Worm (Caenorhabditis elegans) whole organism, young adult: Measurements from ENCODE around the gene ddr-2.

Experiments
- C06A6.2 ChIP-seq: fragments of 200-800 bp; sonication (Bioruptor generic); conservative IDR thresholded peaks from 2 replicates; pipeline ENCODE4 v1.3.6; 2022; ENCODE audit warnings: missing genetic modification characterization, missing compliant biosample characterization
- F22D6.2 ChIP-seq: sonication (generic microtip); optimal IDR thresholded peaks from 2 replicates; lab custom pipeline; 2016; ENCODE audit warnings: mild to moderate bottlenecking, missing genetic modification characterization, missing compliant biosample characterization
- F33H1.4 ChIP-seq: fragments of 200-800 bp; sonication (Bioruptor generic); IDR thresholded peaks from 2 replicates; pipeline ENCODE4 v1.3.6; 2022; ENCODE audit warnings: missing genetic modification reagents, missing genetic modification characterization, missing compliant biosample characterization
- F49E8.2 ChIP-seq: sonication (generic microtip); optimal IDR thresholded peaks from 3 replicates; lab custom pipeline; 2017; ENCODE audit warnings: missing genetic modification characterization, mild to moderate bottlenecking, missing compliant biosample characterization, antibody characterized with exemption, moderate library complexity; ENCODE audit not compliant: insufficient read depth
- T07F8.4 ChIP-seq: sonication (generic microtip); optimal IDR thresholded peaks from 2 replicates; lab custom pipeline; 2016; ENCODE audit warnings: mild to moderate bottlenecking, missing genetic modification characterization, moderate library complexity, missing compliant biosample characterization
- Y67H2A.10 ChIP-seq: fragments of 200-800 bp; sonication (Bioruptor generic); conservative IDR thresholded peaks from 2 replicates; pipeline ENCODE4 v1.3.6; 2022; ENCODE audit warnings: missing genetic modification reagents, missing genetic modification characterization, missing compliant biosample characterization
- akir-1 ChIP-seq: fragments of 200-800 bp; sonication (Bioruptor generic); optimal IDR thresholded peaks from 2 replicates; lab custom pipeline; 2018; ENCODE audit warnings: mild to moderate bottlenecking, missing genetic modification characterization, moderate library complexity, missing compliant biosample characterization
- attf-3 ChIP-seq: fragments of 200-800 bp; sonication (Bioruptor generic); conservative IDR thresholded peaks from 2 replicates; pipeline ENCODE4 v1.3.6; 2022; ENCODE audit warnings: missing genetic modification reagents, missing genetic modification characterization, missing compliant biosample characterization
- attf-6 ChIP-seq: fragments of 200-800 bp; sonication (Bioruptor generic); IDR thresholded peaks from 2 replicates; pipeline ENCODE4 v1.3.6; 2022; ENCODE audit warnings: missing genetic modification reagents, missing genetic modification characterization, missing compliant biosample characterization
- bed-1 ChIP-seq: fragments of 200-800 bp; sonication (Bioruptor generic); IDR thresholded peaks from 2 replicates; pipeline ENCODE4 v1.3.6; 2022; ENCODE audit warnings: missing genetic modification reagents, missing genetic modification characterization, missing compliant biosample characterization
- cebp-1 ChIP-seq, 2 experiments: fragments of 200-800 bp in 1 of 2; sonication (Bioruptor generic) in 1 of 2; sonication (generic microtip) in 1 of 2; IDR thresholded peaks in 1 of 2; optimal IDR thresholded peaks in 1 of 2; 2 replicates each; pipeline versions ENCODE4 v1.3.6 to Lab custom; 2017 to 2022; ENCODE audit warnings: missing compliant biosample characterization in 2 of 2, missing genetic modification characterization in 2 of 2, mild to moderate bottlenecking in 1 of 2, missing genetic modification reagents in 1 of 2, moderate library complexity in 1 of 2
- cebp-2 ChIP-seq: fragments of 200-800 bp; sonication (Bioruptor generic); IDR thresholded peaks from 2 replicates; pipeline ENCODE4 v1.3.6; 2022; ENCODE audit warnings: missing genetic modification characterization, missing compliant biosample characterization
- ceh-27 ChIP-seq: fragments of 200-800 bp; sonication (Bioruptor generic); optimal IDR thresholded peaks from 2 replicates; lab custom pipeline; 2018; ENCODE audit warnings: mild to moderate bottlenecking, missing genetic modification characterization, moderate library complexity, missing compliant biosample characterization
- ceh-91 ChIP-seq: fragments of 200-800 bp; sonication (Bioruptor generic); IDR thresholded peaks from 2 replicates; pipeline ENCODE4 v1.3.6; 2022; ENCODE audit warnings: missing genetic modification reagents, missing genetic modification characterization, missing compliant biosample characterization
- die-1 ChIP-seq: sonication (generic microtip); optimal IDR thresholded peaks from 2 replicates; lab custom pipeline; 2016; ENCODE audit warnings: missing genotype, mild to moderate bottlenecking, missing genetic modification characterization, missing compliant biosample characterization
- dox-1 ChIP-seq: fragments of 200-800 bp; sonication (Bioruptor generic); IDR thresholded peaks from 2 replicates; pipeline ENCODE4 v1.3.6; 2022; ENCODE audit warnings: missing genetic modification reagents, missing genetic modification characterization, missing compliant biosample characterization
- dpl-1 ChIP-seq: fragments of 150-350 bp; optimal IDR thresholded peaks from 2 replicates; lab custom pipeline; 2014; ENCODE audit warnings: missing biosample characterization, missing genetic modification reagents, missing genetic modification characterization
- efl-1 ChIP-seq: fragments of 150-350 bp; optimal IDR thresholded peaks from 2 replicates; lab custom pipeline; 2014; ENCODE audit warnings: missing biosample characterization, missing genetic modification reagents, missing genetic modification characterization
- egl-44 ChIP-seq: fragments of 200-800 bp; sonication (Bioruptor generic); IDR thresholded peaks from 2 replicates; pipeline ENCODE4 v1.3.6; 2022; ENCODE audit warnings: missing genetic modification reagents, missing genetic modification characterization, missing compliant biosample characterization
- ets-4 ChIP-seq: fragments of 200-800 bp; sonication (Bioruptor generic); optimal IDR thresholded peaks from 2 replicates; lab custom pipeline; 2018; ENCODE audit warnings: mild to moderate bottlenecking, missing genetic modification characterization, missing compliant biosample characterization
- hlh-12 ChIP-seq: sonication (generic microtip); optimal IDR thresholded peaks from 2 replicates; lab custom pipeline; 2016; ENCODE audit warnings: missing genetic modification characterization, missing compliant biosample characterization
- hsf-1 ChIP-seq: fragments of 200-800 bp; sonication (Bioruptor generic); IDR thresholded peaks from 2 replicates; pipeline ENCODE4 v1.3.6; 2022; ENCODE audit warnings: missing genetic modification reagents, missing genetic modification characterization, missing compliant biosample characterization
- lin-26 ChIP-seq: fragments of 200-800 bp; sonication (Bioruptor generic); IDR thresholded peaks from 2 replicates; pipeline ENCODE4 v1.3.6; 2022; ENCODE audit warnings: missing genetic modification reagents, missing genetic modification characterization, missing compliant biosample characterization
- lin-40 ChIP-seq: sonication (generic microtip); optimal IDR thresholded peaks from 2 replicates; lab custom pipeline; 2016; ENCODE audit warnings: missing genetic modification characterization, mild to moderate bottlenecking, missing compliant biosample characterization, missing genotype, missing genetic modification reagents
- lin-54 ChIP-seq: fragments of 200-800 bp; sonication (Bioruptor generic); optimal IDR thresholded peaks from 2 replicates; lab custom pipeline; 2018; ENCODE audit warnings: mild to moderate bottlenecking, missing genetic modification characterization, missing compliant biosample characterization
- lir-1 ChIP-seq: fragments of 200-800 bp; sonication (Bioruptor generic); conservative IDR thresholded peaks from 2 replicates; pipeline ENCODE4 v1.3.6; 2022; ENCODE audit warnings: missing genetic modification reagents, missing genetic modification characterization, missing compliant biosample characterization
- lsl-1 ChIP-seq: fragments of 200-800 bp; sonication (Bioruptor generic); optimal IDR thresholded peaks from 2 replicates; lab custom pipeline; 2018; ENCODE audit warnings: mild to moderate bottlenecking, missing genetic modification characterization, moderate library complexity, missing compliant biosample characterization
- mcd-1 ChIP-seq: fragments of 200-800 bp; sonication (Bioruptor generic); IDR thresholded peaks from 2 replicates; pipeline ENCODE4 v1.3.6; 2022; ENCODE audit warnings: missing genetic modification reagents, missing genetic modification characterization, missing compliant biosample characterization
- mxl-1 ChIP-seq: sonication (generic microtip); optimal IDR thresholded peaks from 2 replicates; lab custom pipeline; 2016; ENCODE audit warnings: missing genetic modification characterization, missing compliant biosample characterization
- nfya-1 ChIP-seq: sonication (generic microtip); optimal IDR thresholded peaks from 2 replicates; lab custom pipeline; 2017; ENCODE audit warnings: antibody characterized with exemption, missing compliant biosample characterization, missing genetic modification characterization, borderline replicate concordance; ENCODE audit not compliant: insufficient read depth
- nfya-2 ChIP-seq: fragments of 200-800 bp; sonication (Bioruptor generic); IDR thresholded peaks from 2 replicates; pipeline ENCODE4 v1.3.6; 2022; ENCODE audit warnings: missing genetic modification reagents, missing genetic modification characterization, missing compliant biosample characterization
- nfyb-1 ChIP-seq: fragments of 200-800 bp; sonication (Bioruptor generic); IDR thresholded peaks from 2 replicates; pipeline ENCODE4 v1.3.6; 2022; ENCODE audit warnings: missing genetic modification reagents, missing genetic modification characterization, missing compliant biosample characterization
- nhr-120 ChIP-seq: fragments of 200-800 bp; sonication (Bioruptor generic); IDR thresholded peaks from 2 replicates; pipeline ENCODE4 v1.3.6; 2022; ENCODE audit warnings: missing genetic modification characterization, missing compliant biosample characterization
- nhr-27 ChIP-seq: fragments of 200-800 bp; sonication (Bioruptor generic); optimal IDR thresholded peaks from 2 replicates; lab custom pipeline; 2018; ENCODE audit warnings: mild to moderate bottlenecking, missing genetic modification characterization, moderate library complexity, missing compliant biosample characterization
- pha-4 ChIP-seq: fragments of 150-350 bp; sonication (generic microtip); optimal IDR thresholded peaks from 2 replicates; lab custom pipeline; 2014; ENCODE audit warnings: missing biosample characterization, missing genetic modification reagents, missing genetic modification characterization
- rec-8 ChIP-seq, 2 experiments: sonication (generic microtip); optimal IDR thresholded peaks; 2 replicates each; lab custom pipeline; 2016; ENCODE audit warnings: mild to moderate bottlenecking in 2 of 2, missing genetic modification characterization in 2 of 2, missing genetic modification reagents in 2 of 2, missing genotype in 2 of 2, missing biosample characterization in 1 of 2, missing compliant biosample characterization in 1 of 2, moderate library complexity in 1 of 2
- repo-1 ChIP-seq: sonication (generic microtip); optimal IDR thresholded peaks from 2 replicates; lab custom pipeline; 2017; ENCODE audit warnings: mild to moderate bottlenecking, missing genetic modification characterization, missing compliant biosample characterization
- sdz-38 ChIP-seq: sonication (generic microtip); optimal IDR thresholded peaks from 2 replicates; lab custom pipeline; 2016; ENCODE audit warnings: missing genotype, missing genetic modification characterization, missing compliant biosample characterization
- sea-2 ChIP-seq: fragments of 200-800 bp; sonication (Bioruptor generic); IDR thresholded peaks from 2 replicates; pipeline ENCODE4 v1.3.6; 2022; ENCODE audit warnings: missing genetic modification characterization, missing compliant biosample characterization
- snpc-3.4 ChIP-seq: sonication (generic microtip); optimal IDR thresholded peaks from 2 replicates; lab custom pipeline; 2017; ENCODE audit warnings: missing genetic modification characterization, mild to moderate bottlenecking, missing compliant biosample characterization, antibody characterized with exemption, moderate library complexity, missing genotype, missing genetic modification reagents
- zfh-2 ChIP-seq: fragments of 200-800 bp; sonication (Bioruptor generic); conservative IDR thresholded peaks from 2 replicates; pipeline ENCODE4 v1.3.6; 2022; ENCODE audit warnings: missing genetic modification reagents, missing genetic modification characterization, missing compliant biosample characterization
- ztf-18 ChIP-seq: sonication (generic microtip); optimal IDR thresholded peaks from 2 replicates; lab custom pipeline; 2016; ENCODE audit warnings: missing genotype, mild to moderate bottlenecking, missing genetic modification characterization, missing compliant biosample characterization
- ztf-22 ChIP-seq: fragments of 200-800 bp; sonication (Bioruptor generic); optimal IDR thresholded peaks from 2 replicates; lab custom pipeline; 2018; ENCODE audit warnings: mild to moderate bottlenecking, missing genetic modification characterization, moderate library complexity, missing compliant biosample characterization
- ztf-25 ChIP-seq: fragments of 200-800 bp; sonication (Bioruptor generic); IDR thresholded peaks from 2 replicates; pipeline ENCODE4 v1.3.6; 2022; ENCODE audit warnings: missing genetic modification reagents, missing genetic modification characterization, missing compliant biosample characterization
- ztf-28 ChIP-seq: fragments of 200-800 bp; sonication (Bioruptor generic); IDR thresholded peaks from 2 replicates; pipeline ENCODE4 v1.3.6; 2022; ENCODE audit warnings: missing genetic modification reagents, missing genetic modification characterization, missing compliant biosample characterization
- ztf-3 ChIP-seq: fragments of 200-800 bp; sonication (Bioruptor generic); optimal IDR thresholded peaks from 2 replicates; lab custom pipeline; 2018; ENCODE audit warnings: mild to moderate bottlenecking, missing genetic modification characterization, missing compliant biosample characterization
- ztf-6 ChIP-seq: fragments of 200-800 bp; sonication (Bioruptor generic); IDR thresholded peaks from 2 replicates; pipeline ENCODE4 v1.3.6; 2022; ENCODE audit warnings: missing genetic modification reagents, missing genetic modification characterization, missing compliant biosample characterization

ddr-2 gene

ce11 chrX:3371264-3371663, 56.1 kb downstream of the ddr-2 start (continued):
- TF ChIP-seq lsl-1, result no peak
- TF ChIP-seq efl-1, result no peak
- TF ChIP-seq dpl-1, result no peak
- TF ChIP-seq T07F8.4 (tag; lab: Kevin White, UChicago), result peak; percentile 75
- TF ChIP-seq cebp-1 (GFP tag; IDR thresholded peaks at IDR 0.05; lab: Robert Waterston, UW), result 0 out of 2 replicates have a peak, but pooled peaks have one; percentile 30
- peak; percentile 74 for TF ChIP-seq cebp-1 (tag; optimal IDR thresholded peaks at IDR 0.05; lab: Kevin White, UChicago)
- peak; percentile 93 for TF ChIP-seq lin-26 (GFP tag; lab: Robert Waterston, UW)
- 0 out of 2 replicates have a peak, but pooled peaks have one; percentile 76 for TF ChIP-seq cebp-2 (GFP tag; lab: Robert Waterston, UW)
- peak; percentile 44 for TF ChIP-seq mxl-1 (tag; lab: Kevin White, UChicago)
- TF ChIP-seq rec-8 (tag; optimal IDR thresholded peaks at IDR 0.05; lab: Kevin White, UChicago), result peak; percentile 62 to 75
- no peak for TF ChIP-seq sea-2 (GFP tag; lab: Robert Waterston, UW)
- peak; percentile 7 for TF ChIP-seq hlh-12 (tag; lab: Kevin White, UChicago)
- peak; percentile 96 for TF ChIP-seq ztf-25 (GFP tag; lab: Robert Waterston, UW)
- TF ChIP-seq ztf-28, result peak; percentile 28; the same call in 1 of the 2 replicates
- no peak for TF ChIP-seq nfya-1 (tag; lab: Kevin White, UChicago)
- TF ChIP-seq dox-1, result peak; percentile 85
- TF ChIP-seq F49E8.2, result no peak
- 0 out of 2 replicates have a peak, but pooled peaks have one; percentile 60 for TF ChIP-seq nhr-120 (GFP tag; lab: Robert Waterston, UW)
- 0 out of 2 replicates have a peak, but pooled peaks have one; percentile 21 for TF ChIP-seq lir-1 (GFP tag; lab: Robert Waterston, UW)
- TF ChIP-seq akir-1, result peak; percentile 36
- TF ChIP-seq ztf-22 (GFP tag; lab: Kevin White, UChicago), result peak; percentile 38
- TF ChIP-seq Y67H2A.10 (GFP tag; lab: Robert Waterston, UW), result peak; percentile 65
- no peak for TF ChIP-seq F22D6.2 (tag; lab: Kevin White, UChicago)
- TF ChIP-seq nfya-2, result no peak
- 0 out of 2 replicates have a peak, but pooled peaks have one; percentile 33 for TF ChIP-seq bed-1 (GFP tag; lab: Robert Waterston, UW)
- no peak; the same call in 1 of the 2 replicates for TF ChIP-seq attf-3 (GFP tag; lab: Robert Waterston, UW)
- TF ChIP-seq zfh-2 (GFP tag; lab: Robert Waterston, UW), result no peak; the same call in 1 of the 2 replicates
- TF ChIP-seq ceh-27 (GFP tag; lab: Kevin White, UChicago), result peak; percentile 74
- peak; percentile 74 for TF ChIP-seq lin-40 (tag; lab: Kevin White, UChicago)
- no peak for TF ChIP-seq ceh-91 (GFP tag; lab: Robert Waterston, UW)
- TF ChIP-seq attf-6 (GFP tag; lab: Robert Waterston, UW), result peak; percentile 50; the same call in 1 of the 2 replicates
- TF ChIP-seq ztf-6, result 0 out of 2 replicates have a peak, but pooled peaks have one; percentile 78
- TF ChIP-seq F33H1.4 (GFP tag; lab: Robert Waterston, UW), result no peak
- TF ChIP-seq ztf-3, result peak; percentile 52
- TF ChIP-seq snpc-3.4, result peak; percentile 86
- 0 out of 2 replicates have a peak, but pooled peaks have one; percentile 33 for TF ChIP-seq C06A6.2 (GFP tag; lab: Robert Waterston, UW)
- peak; percentile 59 for TF ChIP-seq repo-1 (tag; lab: Kevin White, UChicago)
- peak; percentile 57 for TF ChIP-seq ets-4 (GFP tag; lab: Kevin White, UChicago)
- TF ChIP-seq nhr-27 (tag; lab: Kevin White, UChicago), result peak; percentile 48
- peak; percentile 90 for TF ChIP-seq nfyb-1 (GFP tag; lab: Robert Waterston, UW)
- peak; percentile 75 for TF ChIP-seq egl-44 (GFP tag; lab: Robert Waterston, UW)
- TF ChIP-seq die-1 (tag; lab: Kevin White, UChicago), result peak; percentile 90
- TF ChIP-seq lin-54 (GFP tag; lab: Kevin White, UChicago), result peak; percentile 54
- TF ChIP-seq mcd-1 (GFP tag; lab: Robert Waterston, UW), result peak; percentile 60; the same call in 1 of the 2 replicates
- TF ChIP-seq sdz-38 (tag; lab: Kevin White, UChicago), result no peak
- peak; percentile 65 for TF ChIP-seq ztf-18
- no peak for TF ChIP-seq hsf-1 (GFP tag; lab: Robert Waterston, UW)
- no peak for TF ChIP-seq pha-4 (tag; lab: Kevin White, UChicago)
